Worm (Caenorhabditis elegans) whole organism, young adult: Measurements from ENCODE around the gene srw-85.
"Not testable (repeated sequence)": the region's sequence is repeated elsewhere in the genome, so short reads cannot be mapped to it uniquely, and the experiment has no call there.

ENCODE experiments used
- B0261.1 ChIP-seq: sonication (generic microtip); optimal IDR thresholded peaks from 2 replicates; lab custom pipeline; 2016; ENCODE audit warnings: mild to moderate bottlenecking, missing genetic modification characterization, moderate library complexity, missing compliant biosample characterization
- C06A6.2 ChIP-seq: fragments of 200-800 bp; sonication (Bioruptor generic); conservative IDR thresholded peaks from 2 replicates; pipeline ENCODE4 v1.3.6; 2022; ENCODE audit warnings: missing genetic modification characterization, missing compliant biosample characterization
- F33H1.4 ChIP-seq: fragments of 200-800 bp; sonication (Bioruptor generic); IDR thresholded peaks from 2 replicates; pipeline ENCODE4 v1.3.6; 2022; ENCODE audit warnings: missing genetic modification reagents, missing genetic modification characterization, missing compliant biosample characterization
- F37B4.10 ChIP-seq: fragments of 200-800 bp; sonication (Bioruptor generic); IDR thresholded peaks from 2 replicates; pipeline ENCODE4 v1.3.6; 2022; ENCODE audit warnings: missing genetic modification characterization, missing compliant biosample characterization
- T07F8.4 ChIP-seq: sonication (generic microtip); optimal IDR thresholded peaks from 2 replicates; lab custom pipeline; 2016; ENCODE audit warnings: mild to moderate bottlenecking, missing genetic modification characterization, moderate library complexity, missing compliant biosample characterization
- T26A5.8 ChIP-seq: sonication (generic microtip); optimal IDR thresholded peaks from 2 replicates; lab custom pipeline; 2016; ENCODE audit warnings: missing genetic modification characterization, missing compliant biosample characterization
- Y53F4B.3 ChIP-seq: fragments of 200-800 bp; sonication (Bioruptor generic); IDR thresholded peaks from 2 replicates; pipeline ENCODE4 v1.3.6; 2022; ENCODE audit warnings: missing genetic modification reagents, missing genetic modification characterization, missing compliant biosample characterization
- Y67H2A.10 ChIP-seq: fragments of 200-800 bp; sonication (Bioruptor generic); conservative IDR thresholded peaks from 2 replicates; pipeline ENCODE4 v1.3.6; 2022; ENCODE audit warnings: missing genetic modification reagents, missing genetic modification characterization, missing compliant biosample characterization
- ccch-3 ChIP-seq: fragments of 200-800 bp; sonication (Bioruptor generic); optimal IDR thresholded peaks from 2 replicates; lab custom pipeline; 2018; ENCODE audit warnings: mild to moderate bottlenecking, missing genetic modification characterization, missing compliant biosample characterization
- cebp-1 ChIP-seq, 2 experiments: fragments of 200-800 bp in 1 of 2; sonication (Bioruptor generic) in 1 of 2; sonication (generic microtip) in 1 of 2; IDR thresholded peaks in 1 of 2; optimal IDR thresholded peaks in 1 of 2; 2 replicates each; pipeline versions ENCODE4 v1.3.6 to Lab custom; 2017 to 2022; ENCODE audit warnings: missing compliant biosample characterization in 2 of 2, missing genetic modification characterization in 2 of 2, mild to moderate bottlenecking in 1 of 2, missing genetic modification reagents in 1 of 2, moderate library complexity in 1 of 2
- cebp-2 ChIP-seq: fragments of 200-800 bp; sonication (Bioruptor generic); IDR thresholded peaks from 2 replicates; pipeline ENCODE4 v1.3.6; 2022; ENCODE audit warnings: missing genetic modification characterization, missing compliant biosample characterization
- ceh-27 ChIP-seq: fragments of 200-800 bp; sonication (Bioruptor generic); optimal IDR thresholded peaks from 2 replicates; lab custom pipeline; 2018; ENCODE audit warnings: mild to moderate bottlenecking, missing genetic modification characterization, moderate library complexity, missing compliant biosample characterization
- chd-7 ChIP-seq: sonication (generic microtip); optimal IDR thresholded peaks from 2 replicates; lab custom pipeline; 2016; ENCODE audit warnings: mild to moderate bottlenecking, missing genetic modification characterization, moderate library complexity, missing compliant biosample characterization
- dox-1 ChIP-seq: fragments of 200-800 bp; sonication (Bioruptor generic); IDR thresholded peaks from 2 replicates; pipeline ENCODE4 v1.3.6; 2022; ENCODE audit warnings: missing genetic modification reagents, missing genetic modification characterization, missing compliant biosample characterization
- dpff-1 ChIP-seq: sonication (generic microtip); optimal IDR thresholded peaks from 2 replicates; lab custom pipeline; 2017; ENCODE audit warnings: mild to moderate bottlenecking, missing genetic modification characterization, missing compliant biosample characterization
- efl-1 ChIP-seq: fragments of 150-350 bp; optimal IDR thresholded peaks from 2 replicates; lab custom pipeline; 2014; ENCODE audit warnings: missing biosample characterization, missing genetic modification reagents, missing genetic modification characterization
- egl-44 ChIP-seq: fragments of 200-800 bp; sonication (Bioruptor generic); IDR thresholded peaks from 2 replicates; pipeline ENCODE4 v1.3.6; 2022; ENCODE audit warnings: missing genetic modification reagents, missing genetic modification characterization, missing compliant biosample characterization
- ets-4 ChIP-seq: fragments of 200-800 bp; sonication (Bioruptor generic); optimal IDR thresholded peaks from 2 replicates; lab custom pipeline; 2018; ENCODE audit warnings: mild to moderate bottlenecking, missing genetic modification characterization, missing compliant biosample characterization
- fkh-3 ChIP-seq: sonication (generic microtip); optimal IDR thresholded peaks from 2 replicates; lab custom pipeline; 2016; ENCODE audit warnings: mild to moderate bottlenecking, missing genetic modification characterization, missing compliant biosample characterization
- him-1 ChIP-seq: sonication (generic microtip); optimal IDR thresholded peaks from 2 replicates; lab custom pipeline; 2016; ENCODE audit warnings: missing genotype, missing genetic modification reagents, missing genetic modification characterization, missing compliant biosample characterization
- hmg-1.2 ChIP-seq: fragments of 200-800 bp; sonication (Bioruptor generic); IDR thresholded peaks from 2 replicates; pipeline ENCODE4 v1.3.6; 2022; ENCODE audit warnings: missing genetic modification reagents, missing genetic modification characterization, missing compliant biosample characterization
- lag-1 ChIP-seq: fragments of 200-800 bp; sonication (Bioruptor generic); IDR thresholded peaks from 2 replicates; pipeline ENCODE4 v1.3.6; 2022; ENCODE audit warnings: missing genetic modification reagents, missing genetic modification characterization, missing compliant biosample characterization
- lin-35 ChIP-seq, 3 experiments: fragments of 150-350 bp in 2 of 3; sonication (generic microtip) in 1 of 3; optimal IDR thresholded peaks; 2 replicates each; lab custom pipeline; 2014 to 2018; ENCODE audit warnings: missing biosample characterization in 3 of 3, missing genetic modification characterization in 3 of 3, missing genetic modification reagents in 3 of 3
- lir-1 ChIP-seq: fragments of 200-800 bp; sonication (Bioruptor generic); conservative IDR thresholded peaks from 2 replicates; pipeline ENCODE4 v1.3.6; 2022; ENCODE audit warnings: missing genetic modification reagents, missing genetic modification characterization, missing compliant biosample characterization
- madf-10 ChIP-seq: sonication (generic microtip); optimal IDR thresholded peaks from 2 replicates; lab custom pipeline; 2016; ENCODE audit warnings: mild to moderate bottlenecking, missing genetic modification characterization, missing compliant biosample characterization
- madf-3 ChIP-seq: fragments of 200-800 bp; sonication (Bioruptor generic); IDR thresholded peaks from 2 replicates; pipeline ENCODE4 v1.3.6; 2022; ENCODE audit warnings: missing genetic modification reagents, missing genetic modification characterization, missing compliant biosample characterization
- madf-8 ChIP-seq: fragments of 200-800 bp; sonication (Bioruptor generic); conservative IDR thresholded peaks from 2 replicates; pipeline ENCODE4 v1.3.6; 2022; ENCODE audit warnings: missing genetic modification reagents, missing genetic modification characterization, missing compliant biosample characterization
- nhr-80 ChIP-seq: sonication (generic microtip); optimal IDR thresholded peaks from 2 replicates; lab custom pipeline; 2016; ENCODE audit warnings: missing genetic modification characterization, missing compliant biosample characterization
- snpc-3.4 ChIP-seq: sonication (generic microtip); optimal IDR thresholded peaks from 2 replicates; lab custom pipeline; 2017; ENCODE audit warnings: missing genetic modification characterization, mild to moderate bottlenecking, missing compliant biosample characterization, antibody characterized with exemption, moderate library complexity, missing genotype, missing genetic modification reagents
- snpc-4 ChIP-seq, 5 experiments: fragments of 150-350 bp in 1 of 5; sonication (generic microtip) in 4 of 5; optimal IDR thresholded peaks; 2 replicates each; lab custom pipeline; 2014 to 2018; ENCODE audit warnings: missing genetic modification characterization in 5 of 5, missing biosample characterization in 3 of 5, antibody characterized with exemption in 2 of 5, mild to moderate bottlenecking in 2 of 5, missing compliant biosample characterization in 2 of 5, missing genotype in 2 of 5, moderate library complexity in 2 of 5, missing genetic modification reagents in 1 of 5
- sptf-2 ChIP-seq: fragments of 200-800 bp; sonication (Bioruptor generic); optimal IDR thresholded peaks from 2 replicates; lab custom pipeline; 2018; ENCODE audit warnings: mild to moderate bottlenecking, missing genetic modification characterization, missing compliant biosample characterization
- tlf-1 ChIP-seq: fragments of 200-800 bp; sonication (Bioruptor generic); optimal IDR thresholded peaks from 2 replicates; lab custom pipeline; 2018; ENCODE audit warnings: mild to moderate bottlenecking, missing genetic modification characterization, missing compliant biosample characterization
- xnd-1 ChIP-seq: sonication (generic microtip); optimal IDR thresholded peaks from 2 replicates; lab custom pipeline; 2016; ENCODE audit warnings: missing genotype, missing genetic modification reagents, missing genetic modification characterization, missing compliant biosample characterization
- zfh-2 ChIP-seq: fragments of 200-800 bp; sonication (Bioruptor generic); conservative IDR thresholded peaks from 2 replicates; pipeline ENCODE4 v1.3.6; 2022; ENCODE audit warnings: missing genetic modification reagents, missing genetic modification characterization, missing compliant biosample characterization
- ztf-22 ChIP-seq: fragments of 200-800 bp; sonication (Bioruptor generic); optimal IDR thresholded peaks from 2 replicates; lab custom pipeline; 2018; ENCODE audit warnings: mild to moderate bottlenecking, missing genetic modification characterization, moderate library complexity, missing compliant biosample characterization
- ztf-3 ChIP-seq: fragments of 200-800 bp; sonication (Bioruptor generic); optimal IDR thresholded peaks from 2 replicates; lab custom pipeline; 2018; ENCODE audit warnings: mild to moderate bottlenecking, missing genetic modification characterization, missing compliant biosample characterization

The srw-85 gene

ce11 chrV:19468083-19468482 is 37.1 kb upstream of the srw-85 start, which contains the start of gene Y43F8B.12:
Gene Y43F8B.12, plus strand, starts transcription at chrV:19468383.
- TF ChIP-seq egl-44 (GFP tag; lab: Robert Waterston, UW) (no peak), ztf-3 (no peak)
- TF ChIP-seq, all 124 proteins: peak for 0

ce11 chrV:19467574-19467973 is 36.6 kb upstream of the srw-85 start, which contains the start of gene Y43F8B.23:
Gene Y43F8B.23, minus strand, starts transcription at chrV:19467648.
- TF ChIP-seq nhr-80 (peak; percentile 77), cebp-1 (GFP tag; IDR thresholded peaks at IDR 0.05; lab: Robert Waterston, UW) (peak; percentile 31; the same call in 1 of the 2 replicates), cebp-1 (tag; optimal IDR thresholded peaks at IDR 0.05; lab: Kevin White, UChicago) (peak; percentile 41), hmg-1.2 (GFP tag; lab: Robert Waterston, UW) (no peak)

DNA sequence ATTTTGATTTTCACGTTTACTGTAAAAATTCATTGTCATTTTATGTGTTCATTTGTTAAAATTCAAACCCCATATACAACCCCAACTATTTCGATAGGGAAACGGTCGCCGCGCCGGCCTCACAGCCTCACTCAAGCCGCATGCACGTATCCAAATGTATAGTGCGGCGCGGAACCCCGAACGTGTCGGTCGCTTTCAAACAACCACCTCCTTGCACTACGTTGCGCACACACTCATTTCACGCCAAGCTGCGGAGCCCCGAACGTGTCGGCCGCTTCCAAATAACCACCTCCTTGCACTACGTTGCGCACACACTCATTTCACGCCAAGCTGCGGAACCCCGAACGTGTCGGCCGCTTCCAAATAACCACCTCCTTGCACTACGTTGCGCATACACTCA is 35.8 kb upstream of the srw-85 start:
- not testable (repeated sequence) for TF ChIP-seq snpc-4 (GFP tag; optimal IDR thresholded peaks at IDR 0.05; lab: Kevin White, UChicago)
- TF ChIP-seq snpc-4 (tag; optimal IDR thresholded peaks at IDR 0.05; lab: Kevin White, UChicago) = peak in 2 of 4 experiments; percentile 57 to 82

- TF ChIP-seq lin-35 (GFP tag; optimal IDR thresholded peaks at IDR 0.05; lab: Kevin White, UChicago) (no peak), tlf-1 (GFP tag; lab: Kevin White, UChicago) (no peak), madf-3 (GFP tag; lab: Robert Waterston, UW) (no peak), Y67H2A.10 (GFP tag; lab: Robert Waterston, UW) (no peak), Y53F4B.3 (GFP tag; lab: Robert Waterston, UW) (no peak), C06A6.2 (GFP tag; lab: Robert Waterston, UW) (no peak), F33H1.4 (GFP tag; lab: Robert Waterston, UW) (no peak)
Observed at ce11 chrV:19462612-19463011, 31.7 kb upstream of the srw-85 start, which contains the start of gene Y43F8B.25. Gene Y43F8B.25, plus strand, starts transcription at chrV:19462912.

- no peak for TF ChIP-seq C06A6.2 (GFP tag; lab: Robert Waterston, UW)
- TF ChIP-seq, all 124 proteins: peak for 0
Observed at ce11 chrV:19462020-19462419, 31.1 kb upstream of the srw-85 start, which contains the start of gene Y43F8B.15. Gene Y43F8B.15, minus strand, starts transcription at chrV:19462120.

DNA sequence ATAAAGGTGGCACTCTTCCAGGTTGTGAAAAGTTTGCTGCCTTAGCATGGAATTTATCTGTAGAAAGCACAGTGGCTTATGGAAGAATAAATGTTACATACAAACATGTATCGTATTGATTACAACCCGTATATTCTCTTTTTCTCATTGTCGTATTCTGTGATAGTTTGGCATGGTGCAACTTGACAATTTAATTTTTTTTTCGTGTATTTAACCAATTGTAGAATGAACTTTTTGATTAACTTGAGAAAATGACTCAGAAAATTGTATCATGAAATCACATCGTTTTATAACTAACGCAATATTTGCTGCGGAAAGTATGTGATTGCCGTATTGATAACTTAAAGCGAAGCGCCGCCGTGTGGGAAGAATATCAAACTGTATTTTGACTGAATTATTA is 26.2 kb upstream of the srw-85 start, which contains the start of gene Y43F8B.24:
Y43F8B.24 (plus strand) TSS at position 301 of the 400 bp plus-strand sequence.
- no peak for TF ChIP-seq lag-1
- no peak for TF ChIP-seq lir-1 (GFP tag; lab: Robert Waterston, UW)
- no peak for TF ChIP-seq madf-8
- TF ChIP-seq dpff-1 = no peak
- TF ChIP-seq F37B4.10 (GFP tag; lab: Robert Waterston, UW) = no peak
- TF ChIP-seq ztf-22 (GFP tag; lab: Kevin White, UChicago) = no peak
- no peak for TF ChIP-seq snpc-3.4 (tag; lab: Kevin White, UChicago)
- no peak for TF ChIP-seq sptf-2
- TF ChIP-seq ccch-3 (GFP tag; lab: Kevin White, UChicago) = no peak
- no peak for TF ChIP-seq fkh-3 (tag; lab: Kevin White, UChicago)
- TF ChIP-seq ceh-27 (GFP tag; lab: Kevin White, UChicago) = no peak

ce11 chrV:19455650-19456049 is 24.7 kb upstream of the srw-85 start, which contains the start of the genes Y43F8B.13 and Y43F8B.14:
Gene Y43F8B.13, plus strand, starts transcription at chrV:19455950.
Gene Y43F8B.14, minus strand, starts transcription at chrV:19455971.
- TF ChIP-seq him-1 = no peak
- TF ChIP-seq madf-10 = no peak
- no peak for TF ChIP-seq B0261.1 (tag; lab: Kevin White, UChicago)
- no peak for TF ChIP-seq dox-1
- TF ChIP-seq efl-1 (GFP tag; lab: Kevin White, UChicago) = no peak
- no peak for TF ChIP-seq cebp-2
- TF ChIP-seq zfh-2 (GFP tag; lab: Robert Waterston, UW) = no peak
- no peak for TF ChIP-seq ets-4
- TF ChIP-seq chd-7 = no peak
- no peak for TF ChIP-seq T07F8.4 (tag; lab: Kevin White, UChicago)
- no peak for TF ChIP-seq sptf-2
- no peak for TF ChIP-seq xnd-1 (tag; lab: Kevin White, UChicago)
- TF ChIP-seq T26A5.8 (tag; lab: Kevin White, UChicago) = no peak
